Worm (Caenorhabditis elegans) whole organism, mixed stage, embryonic: ENCODE measurements around the gene tank-1.

Experiments
- M03D4.4 ChIP-seq: sonication (generic microtip); optimal IDR thresholded peaks from 2 replicates; lab custom pipeline; 2017; ENCODE audit warnings: mild to moderate bottlenecking, missing genetic modification characterization, missing compliant biosample characterization
- ceh-39 ChIP-seq: fragments of 150-350 bp; optimal IDR thresholded peaks from 2 replicates; lab custom pipeline; 2014; ENCODE audit warnings: missing biosample characterization, missing genetic modification characterization
- ceh-83 ChIP-seq: fragments of 200-800 bp; sonication (Bioruptor generic); optimal IDR thresholded peaks from 2 replicates; lab custom pipeline; 2018; ENCODE audit warnings: mild to moderate bottlenecking, missing genetic modification characterization, missing compliant biosample characterization
- ces-1 ChIP-seq: fragments of 150-350 bp; optimal IDR thresholded peaks from 2 replicates; lab custom pipeline; 2014; ENCODE audit warnings: missing biosample characterization, missing genetic modification reagents, missing genetic modification characterization
- cnd-1 ChIP-seq: fragments of 200-800 bp; sonication (Bioruptor generic); optimal IDR thresholded peaks from 2 replicates; lab custom pipeline; 2018; ENCODE audit warnings: mild to moderate bottlenecking, missing genetic modification characterization, missing compliant biosample characterization
- drap-1 ChIP-seq: fragments of 200-800 bp; sonication (Bioruptor generic); optimal IDR thresholded peaks from 3 replicates; lab custom pipeline; 2018; ENCODE audit warnings: mild to moderate bottlenecking, missing genetic modification characterization, missing compliant biosample characterization
- elt-1 ChIP-seq: sonication (generic microtip); optimal IDR thresholded peaks from 2 replicates; lab custom pipeline; 2017; ENCODE audit warnings: missing genetic modification characterization, mild to moderate bottlenecking, missing compliant biosample characterization, antibody characterized with exemption, moderate library complexity, borderline replicate concordance; ENCODE audit not compliant: insufficient read depth
- elt-3 ChIP-seq: fragments of 150-350 bp; optimal IDR thresholded peaks from 2 replicates; lab custom pipeline; 2014; ENCODE audit warnings: missing biosample characterization, missing genetic modification characterization
- ham-2 ChIP-seq: fragments of 200-800 bp; sonication (Bioruptor generic); optimal IDR thresholded peaks from 2 replicates; lab custom pipeline; 2018; ENCODE audit warnings: mild to moderate bottlenecking, missing genetic modification characterization, missing compliant biosample characterization
- hlh-1 ChIP-seq: fragments of 150-350 bp; optimal IDR thresholded peaks from 2 replicates; lab custom pipeline; 2014; ENCODE audit warnings: missing biosample characterization, missing genetic modification reagents, missing genetic modification characterization
- lin-13 ChIP-seq: fragments of 150-350 bp; optimal IDR thresholded peaks from 2 replicates; lab custom pipeline; 2014; ENCODE audit warnings: missing biosample characterization, missing genetic modification characterization
- lin-32 ChIP-seq: fragments of 200-800 bp; sonication (Bioruptor generic); optimal IDR thresholded peaks from 2 replicates; lab custom pipeline; 2018; ENCODE audit warnings: mild to moderate bottlenecking, missing genetic modification characterization, missing compliant biosample characterization
- lsy-2 ChIP-seq: fragments of 150-350 bp; optimal IDR thresholded peaks from 2 replicates; lab custom pipeline; 2014; ENCODE audit warnings: missing biosample characterization, missing genetic modification characterization
- mab-5 ChIP-seq: fragments of 150-350 bp; optimal IDR thresholded peaks from 2 replicates; lab custom pipeline; 2014; ENCODE audit warnings: missing biosample characterization, missing genetic modification characterization
- mep-1 ChIP-seq: fragments of 150-350 bp; optimal IDR thresholded peaks from 2 replicates; lab custom pipeline; 2017; ENCODE audit warnings: missing biosample characterization, missing genetic modification reagents, missing genetic modification characterization, inconsistent platforms
- mls-2 ChIP-seq: sonication (generic microtip); optimal IDR thresholded peaks from 2 replicates; lab custom pipeline; 2016; ENCODE audit warnings: mild to moderate bottlenecking, missing genetic modification characterization, moderate library complexity, missing compliant biosample characterization
- nhr-12 ChIP-seq: fragments of 150-350 bp; optimal IDR thresholded peaks from 2 replicates; lab custom pipeline; 2014; ENCODE audit warnings: missing biosample characterization, missing genetic modification characterization
- nhr-2 ChIP-seq: fragments of 150-350 bp; optimal IDR thresholded peaks from 2 replicates; lab custom pipeline; 2014; ENCODE audit warnings: missing biosample characterization, missing genetic modification characterization
- nhr-237 ChIP-seq: fragments of 150-350 bp; optimal IDR thresholded peaks from 2 replicates; lab custom pipeline; 2014; ENCODE audit warnings: missing biosample characterization, missing genetic modification characterization
- nhr-76 ChIP-seq: sonication (generic microtip); optimal IDR thresholded peaks from 2 replicates; lab custom pipeline; 2017; ENCODE audit warnings: missing biosample characterization, missing genetic modification characterization
- pha-4 ChIP-seq: fragments of 150-350 bp; optimal IDR thresholded peaks from 2 replicates; lab custom pipeline; 2018; ENCODE audit warnings: missing biosample characterization, missing genetic modification reagents, missing genetic modification characterization
- sptf-1 ChIP-seq: sonication (generic microtip); optimal IDR thresholded peaks from 2 replicates; lab custom pipeline; 2017; ENCODE audit warnings: mild to moderate bottlenecking, missing genetic modification characterization, moderate library complexity, missing compliant biosample characterization
- tbx-8 ChIP-seq: fragments of 200-800 bp; sonication (Bioruptor generic); optimal IDR thresholded peaks from 2 replicates; lab custom pipeline; 2018; ENCODE audit warnings: mild to moderate bottlenecking, missing genetic modification characterization, moderate library complexity, missing compliant biosample characterization
- unc-120 ChIP-seq: sonication (generic microtip); optimal IDR thresholded peaks from 2 replicates; lab custom pipeline; 2017; ENCODE audit warnings: missing genetic modification characterization, missing compliant biosample characterization; ENCODE audit not compliant: poor library complexity, severe bottlenecking
- unc-39 ChIP-seq: fragments of 150-350 bp; optimal IDR thresholded peaks from 2 replicates; lab custom pipeline; 2014; ENCODE audit warnings: missing biosample characterization, missing genetic modification characterization
- unc-62 ChIP-seq: fragments of 150-350 bp; optimal IDR thresholded peaks from 2 replicates; lab custom pipeline; 2014; ENCODE audit warnings: missing biosample characterization, missing genetic modification reagents, missing genetic modification characterization
- zip-8 ChIP-seq: fragments of 150-350 bp; optimal IDR thresholded peaks from 2 replicates; lab custom pipeline; 2014; ENCODE audit warnings: missing biosample characterization, missing genetic modification characterization
- ztf-11 ChIP-seq: fragments of 150-350 bp; optimal IDR thresholded peaks from 2 replicates; lab custom pipeline; 2014; ENCODE audit warnings: missing biosample characterization, missing genetic modification characterization

The tank-1 gene

ce11 chrV:1314819-1315218, 29.3 kb upstream of the tank-1 start, which contains the start of gene F16B3.2:
TSS of gene F16B3.2 (plus strand) at chrV:1315119.
- TF ChIP-seq lin-32 (GFP tag; lab: Kevin White, UChicago) (no peak), hlh-1 (tag; lab: Kevin White, UChicago) (no peak), mep-1 (no peak)

ce11 chrV:1313274-1313673, 27.8 kb upstream of the tank-1 start:
- TF ChIP-seq mls-2 (tag; lab: Kevin White, UChicago): no peak
- TF ChIP-seq ces-1 (GFP tag; lab: Kevin White, UChicago): peak; percentile 84

ce11 chrV:1307730-1308129, 22.2 kb upstream of the tank-1 start:
- no peak for TF ChIP-seq nhr-76
- no peak for TF ChIP-seq ces-1 (GFP tag; lab: Kevin White, UChicago)

ce11 chrV:1305846-1306245, 20.3 kb upstream of the tank-1 start:
- TF ChIP-seq ham-2 (GFP tag; lab: Kevin White, UChicago) (no peak), lin-13 (no peak), mls-2 (tag; lab: Kevin White, UChicago) (no peak), sptf-1 (tag; lab: Kevin White, UChicago) (no peak), drap-1 (GFP tag; lab: Kevin White, UChicago) (no peak), unc-120 (tag; lab: Kevin White, UChicago) (no peak), lsy-2 (tag; lab: Kevin White, UChicago) (no peak), M03D4.4 (tag; lab: Kevin White, UChicago) (no peak), elt-3 (tag; lab: Kevin White, UChicago) (no peak), tbx-8 (GFP tag; lab: Kevin White, UChicago) (no peak), cnd-1 (tag; lab: Kevin White, UChicago) (no peak), nhr-12 (tag; lab: Kevin White, UChicago) (no peak), ztf-11 (no peak), zip-8 (tag; lab: Kevin White, UChicago) (no peak), hlh-1 (tag; lab: Kevin White, UChicago) (no peak), unc-62 (GFP tag; lab: Kevin White, UChicago) (no peak)
- TF ChIP-seq, all 35 proteins: peak for 0

ce11 chrV:1302090-1302489, 16.6 kb upstream of the tank-1 start:
- TF ChIP-seq drap-1 (GFP tag; lab: Kevin White, UChicago): no peak
- TF ChIP-seq ces-1 (GFP tag; lab: Kevin White, UChicago): no peak
- no peak for TF ChIP-seq mab-5
- no peak for TF ChIP-seq lsy-2 (tag; lab: Kevin White, UChicago)
- no peak for TF ChIP-seq unc-120 (tag; lab: Kevin White, UChicago)
- no peak for TF ChIP-seq sptf-1 (tag; lab: Kevin White, UChicago)
- TF ChIP-seq cnd-1 (tag; lab: Kevin White, UChicago): no peak
- no peak for TF ChIP-seq unc-62 (GFP tag; lab: Kevin White, UChicago)
- no peak for TF ChIP-seq mep-1
- TF ChIP-seq lin-13: no peak
- TF ChIP-seq elt-1 (tag; lab: Kevin White, UChicago): no peak
- TF ChIP-seq pha-4: no peak
- no peak for TF ChIP-seq ham-2 (GFP tag; lab: Kevin White, UChicago)
- TF ChIP-seq tbx-8 (GFP tag; lab: Kevin White, UChicago): no peak
- TF ChIP-seq, all 35 proteins: peak for 0

ce11 chrV:1299232-1299631, 13.7 kb upstream of the tank-1 start, which contains the start of gene egl-2:
TSS of gene egl-2 (minus strand) at chrV:1299332.
- no peak for TF ChIP-seq ceh-39 (tag; lab: Kevin White, UChicago)
- no peak for TF ChIP-seq elt-1 (tag; lab: Kevin White, UChicago)
- no peak for TF ChIP-seq lsy-2 (tag; lab: Kevin White, UChicago)
- TF ChIP-seq unc-39 (tag; lab: Kevin White, UChicago): no peak
- TF ChIP-seq tbx-8 (GFP tag; lab: Kevin White, UChicago): no peak
- TF ChIP-seq lin-32 (GFP tag; lab: Kevin White, UChicago): no peak
- TF ChIP-seq zip-8 (tag; lab: Kevin White, UChicago): no peak
- TF ChIP-seq nhr-76: no peak
- TF ChIP-seq, all 35 proteins: peak for 0

ce11 chrV:1287276-1287675, 1.8 kb upstream of the tank-1 start:
- TF ChIP-seq ham-2 (GFP tag; lab: Kevin White, UChicago) (no peak), nhr-76 (no peak), elt-1 (tag; lab: Kevin White, UChicago) (no peak), nhr-12 (tag; lab: Kevin White, UChicago) (no peak), ceh-83 (GFP tag; lab: Kevin White, UChicago) (no peak), mep-1 (no peak), pha-4 (no peak), nhr-2 (tag; lab: Kevin White, UChicago) (no peak), nhr-237 (tag; lab: Kevin White, UChicago) (no peak), elt-3 (tag; lab: Kevin White, UChicago) (no peak), ztf-11 (no peak), ceh-39 (tag; lab: Kevin White, UChicago) (no peak), zip-8 (tag; lab: Kevin White, UChicago) (no peak), unc-39 (tag; lab: Kevin White, UChicago) (no peak), mls-2 (tag; lab: Kevin White, UChicago) (no peak)
